Worm (Caenorhabditis elegans) whole organism, L2 larva: ENCODE results near the gene T05C12.11.

ENCODE experiments used
- aly-2 ChIP-seq: fragments of 150-350 bp; optimal IDR thresholded peaks from 2 replicates; lab custom pipeline; 2014; ENCODE audit warnings: missing biosample characterization, missing genetic modification characterization
- lsy-2 ChIP-seq, 2 experiments: fragments of 150-350 bp in 1 of 2; sonication (generic microtip) in 1 of 2; optimal IDR thresholded peaks; 2 replicates each; lab custom pipeline; 2014 to 2017; ENCODE audit warnings: missing biosample characterization in 2 of 2, missing genetic modification characterization in 2 of 2
- nhr-12 ChIP-seq: fragments of 150-350 bp; optimal IDR thresholded peaks from 2 replicates; lab custom pipeline; 2014; ENCODE audit warnings: missing biosample characterization, missing genetic modification characterization
- sma-9 ChIP-seq, 2 experiments: fragments of 150-350 bp in 1 of 2; sonication (generic microtip) in 1 of 2; optimal IDR thresholded peaks; 2 replicates each; lab custom pipeline; 2014 to 2016; ENCODE audit warnings: missing genetic modification characterization in 2 of 2, mild to moderate bottlenecking in 1 of 2, missing biosample characterization in 1 of 2, missing compliant biosample characterization in 1 of 2, missing genetic modification reagents in 1 of 2, moderate library complexity in 1 of 2
- snpc-4 ChIP-seq: fragments of 150-350 bp; optimal IDR thresholded peaks from 2 replicates; lab custom pipeline; 2014; ENCODE audit warnings: missing biosample characterization, missing genetic modification characterization

- TF ChIP-seq nhr-12 (no peak), sma-9 (GFP tag; optimal IDR thresholded peaks at IDR 0.05; lab: Kevin White, UChicago) (no peak), sma-9 (tag; optimal IDR thresholded peaks at IDR 0.05; lab: Kevin White, UChicago) (no peak), lsy-2 (tag; optimal IDR thresholded peaks at IDR 0.05; lab: Kevin White, UChicago) (no peak), snpc-4 (tag; lab: Kevin White, UChicago) (no peak), aly-2 (tag; lab: Kevin White, UChicago) (no peak)
Measured at ce11 chrII:8193126-8193525, 22.9 kb upstream of the T05C12.11 start, which contains the start of gene T05C12.9.
